Fruit fly (Drosophila melanogaster) whole organism, larva: Measurements from ENCODE around the gene CG4951.
"Not testable (repeated sequence)": the region's sequence is repeated elsewhere in the genome, so short reads cannot be mapped to it uniquely, and the experiment has no call there.

Source experiments
- noc ChIP-seq: fragments of 200-800 bp; sonication (Bioruptor generic); optimal IDR thresholded peaks from 3 replicates; lab custom pipeline; 2019; ENCODE audit warnings: missing biosample characterization, mild to moderate bottlenecking, missing genetic modification characterization, moderate library complexity

The CG4951 gene

dm6 chr3R:27953890-27954289, at the start of gene CG4951:
Gene CG4951, minus strand, starts transcription at chr3R:27954112.
- no peak for TF ChIP-seq noc (tag; lab: Kevin White, UChicago)

dm6 chr3R:27990651-27991050, 36.7 kb upstream of the CG4951 start, which contains the start of gene CG4815:
Gene CG4815, minus strand, starts transcription at chr3R:27990751.
- TF ChIP-seq noc (tag; lab: Kevin White, UChicago) = no peak

- TF ChIP-seq noc (tag; lab: Kevin White, UChicago) = peak; percentile 13
Observed at dm6 chr3R:27988647-27989430, 34.9 kb upstream of the CG4951 start.

dm6 chr3R:27988189-27988588, 34.3 kb upstream of the CG4951 start, which contains the start of gene betaTub97EF:
Gene betaTub97EF, minus strand, starts transcription at chr3R:27988384.
- TF ChIP-seq noc (tag; lab: Kevin White, UChicago) = no peak

dm6 chr3R:27987772-27988171, 33.9 kb upstream of the CG4951 start:
- TF ChIP-seq noc (tag; lab: Kevin White, UChicago) = no peak

- TF ChIP-seq noc (tag; lab: Kevin White, UChicago) = peak; percentile 84
Observed at dm6 chr3R:27987329-27987728, 33.4 kb upstream of the CG4951 start.

- TF ChIP-seq noc (tag; lab: Kevin White, UChicago) = no peak
Observed at dm6 chr3R:27986794-27987193, 32.9 kb upstream of the CG4951 start.

- TF ChIP-seq noc (tag; lab: Kevin White, UChicago) = not testable (repeated sequence)
Observed at dm6 chr3R:27963119-27963518, 9.2 kb upstream of the CG4951 start, which contains the start of the genes CG31131 and CG4849. Gene CG31131, minus strand, starts transcription at chr3R:27963219. Gene CG4849, plus strand, starts transcription at chr3R:27963415.

- TF ChIP-seq noc (tag; lab: Kevin White, UChicago) = not testable (repeated sequence)
Observed at dm6 chr3R:27960473-27960872, 6.6 kb upstream of the CG4951 start, which contains the start of gene CG31253. Gene CG31253, minus strand, starts transcription at chr3R:27960573.

- not testable (repeated sequence) for TF ChIP-seq noc (tag; lab: Kevin White, UChicago)
Observed at dm6 chr3R:27959145-27959544, 5.2 kb upstream of the CG4951 start, which contains the start of the genes CG42487 and CG4884. Gene CG42487, minus strand, starts transcription at chr3R:27959245. Gene CG4884, minus strand, starts transcription at chr3R:27959245.

dm6 chr3R:27957967-27958366, 4.1 kb upstream of the CG4951 start:
- no peak for TF ChIP-seq noc (tag; lab: Kevin White, UChicago)

- TF ChIP-seq noc (tag; lab: Kevin White, UChicago) = peak; percentile 77
Observed at dm6 chr3R:27954533-27954932, 621 bp upstream of the CG4951 start, which contains the start of gene Nep7. Gene Nep7, plus strand, starts transcription at chr3R:27954917.

dm6 chr3R:27948421-27948906, 5.4 kb downstream of the CG4951 start, which contains the start of gene Gp93:
Gene Gp93, plus strand, starts transcription at chr3R:27948711.
- TF ChIP-seq noc (tag; lab: Kevin White, UChicago) = peak; percentile 41

dm6 chr3R:27947682-27948245, 6.1 kb downstream of the CG4951 start, which contains the start of gene mfrn:
Gene mfrn, minus strand, starts transcription at chr3R:27948021.
- no peak for TF ChIP-seq noc (tag; lab: Kevin White, UChicago)

- TF ChIP-seq noc (tag; lab: Kevin White, UChicago) = no peak
Observed at dm6 chr3R:27946555-27947204, 7.2 kb downstream of the CG4951 start.
